Worm (Caenorhabditis elegans) whole organism, late embryonic: ENCODE measurements around the gene rpn-12.

Source experiments
- F13H6.1 ChIP-seq: sonication (generic microtip); optimal IDR thresholded peaks from 2 replicates; lab custom pipeline; 2016; ENCODE audit warnings: missing genetic modification characterization, missing compliant biosample characterization
- ets-4 ChIP-seq: sonication (generic microtip); optimal IDR thresholded peaks from 2 replicates; lab custom pipeline; 2016; ENCODE audit warnings: missing genetic modification characterization, missing compliant biosample characterization
- mec-3 ChIP-seq: sonication (generic microtip); optimal IDR thresholded peaks from 2 replicates; lab custom pipeline; 2016; ENCODE audit warnings: borderline replicate concordance, missing genetic modification characterization, missing compliant biosample characterization
- pat-9 ChIP-seq: fragments of 200-800 bp; sonication (Bioruptor generic); optimal IDR thresholded peaks from 2 replicates; lab custom pipeline; 2018; ENCODE audit warnings: mild to moderate bottlenecking, missing genetic modification characterization, moderate library complexity, missing compliant biosample characterization
- tbx-2 ChIP-seq: sonication (generic microtip); optimal IDR thresholded peaks from 2 replicates; lab custom pipeline; 2016; ENCODE audit warnings: missing genetic modification characterization, missing compliant biosample characterization
- unc-86 ChIP-seq: sonication (generic microtip); optimal IDR thresholded peaks from 2 replicates; lab custom pipeline; 2016; ENCODE audit warnings: missing genetic modification characterization, missing compliant biosample characterization

- TF ChIP-seq pat-9 (tag; lab: Kevin White, UChicago) (no peak), tbx-2 (tag; lab: Kevin White, UChicago) (no peak), F13H6.1 (no peak), mec-3 (no peak), unc-86 (tag; lab: Kevin White, UChicago) (no peak), ets-4 (tag; lab: Kevin White, UChicago) (no peak)
These were observed 27.3 kb downstream of the rpn-12 start for ce11 chrII:11680220-11680619.
